Worm (Caenorhabditis elegans): Measurements from ENCODE around the gene Y53G8AR.9.

Y53G8AR.9 gene

DNA sequence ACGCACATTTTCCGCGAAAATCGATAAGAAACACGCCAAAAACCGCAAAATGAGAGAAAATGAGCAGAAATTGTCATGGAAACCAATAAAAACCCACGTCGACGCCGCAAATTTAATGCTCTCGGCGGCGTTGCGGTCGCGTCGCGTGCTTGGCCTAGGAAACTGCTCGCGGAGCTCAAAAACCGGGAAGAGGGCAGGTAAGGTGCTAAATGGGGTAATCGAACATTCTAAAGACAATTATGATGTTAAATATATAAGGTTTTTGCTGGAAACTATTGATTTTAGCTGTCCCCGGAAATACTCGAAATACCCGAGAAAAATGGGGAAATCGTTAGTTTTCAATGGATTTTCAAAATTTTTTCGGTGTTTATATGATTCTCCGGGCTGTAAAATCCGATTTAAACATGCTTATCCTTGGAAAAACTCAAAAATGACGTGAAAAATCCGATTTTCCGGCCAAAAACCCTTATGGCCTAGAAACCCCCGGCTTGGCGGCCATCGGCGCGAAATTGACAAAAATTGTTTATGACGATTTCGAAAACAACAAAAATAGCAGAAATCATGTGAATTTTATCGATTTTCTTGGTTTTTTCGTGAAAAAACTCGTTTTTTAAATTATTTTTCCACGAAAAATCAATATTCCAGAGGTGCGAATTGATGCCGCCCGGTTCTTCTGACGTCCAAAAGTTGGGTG, 1.4 kb upstream of the Y53G8AR.9 start, which contains the start of gene phf-15:
Gene phf-15, plus strand, starts transcription at position 537 of the 694 bp plus-strand sequence.
- TF ChIP-seq unc-62 (GFP tag; optimal IDR thresholded peaks at IDR 0.05): no peak

DNA sequence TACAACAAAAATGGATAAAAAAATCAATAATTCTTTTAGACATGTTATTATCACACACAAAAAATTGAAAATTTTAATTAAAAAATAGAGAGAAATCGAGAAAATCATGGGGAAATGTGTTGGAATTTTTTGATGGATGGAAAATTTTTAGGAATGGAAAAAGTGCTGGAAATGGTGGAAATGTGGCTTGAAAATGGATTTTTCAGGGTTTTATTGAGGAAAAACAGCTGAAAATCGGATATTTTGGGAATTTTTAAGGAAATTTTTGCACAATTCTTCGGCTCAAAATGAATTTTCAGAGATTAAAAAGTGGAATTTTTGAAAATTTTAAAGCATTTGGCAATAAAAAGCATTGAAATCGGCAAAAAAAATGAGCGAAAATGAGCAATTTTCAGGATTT, 3.2 kb downstream of the Y53G8AR.9 start:
- no peak for TF ChIP-seq unc-62 (GFP tag; optimal IDR thresholded peaks at IDR 0.05)

DNA sequence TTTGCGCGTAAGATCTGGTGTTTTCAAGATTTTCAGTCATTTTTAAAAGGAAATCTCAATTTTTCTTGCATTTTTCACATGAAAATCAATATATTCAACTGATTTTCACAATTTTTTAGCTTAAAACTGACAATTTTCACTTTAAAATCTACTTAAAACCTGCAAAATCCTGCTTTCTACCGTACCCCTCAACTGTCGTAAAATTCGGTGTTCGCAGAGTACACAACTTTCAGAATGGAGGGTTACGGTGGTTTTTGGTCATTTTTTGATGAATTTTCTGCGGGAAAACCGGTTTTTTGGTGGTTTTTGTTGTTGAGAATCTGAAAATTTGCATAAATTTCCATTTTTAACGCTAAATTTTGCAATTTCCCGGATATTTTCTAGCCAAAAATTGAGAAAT, 8.9 kb downstream of the Y53G8AR.9 start:
- TF ChIP-seq unc-62 (GFP tag; optimal IDR thresholded peaks at IDR 0.05): no peak

DNA sequence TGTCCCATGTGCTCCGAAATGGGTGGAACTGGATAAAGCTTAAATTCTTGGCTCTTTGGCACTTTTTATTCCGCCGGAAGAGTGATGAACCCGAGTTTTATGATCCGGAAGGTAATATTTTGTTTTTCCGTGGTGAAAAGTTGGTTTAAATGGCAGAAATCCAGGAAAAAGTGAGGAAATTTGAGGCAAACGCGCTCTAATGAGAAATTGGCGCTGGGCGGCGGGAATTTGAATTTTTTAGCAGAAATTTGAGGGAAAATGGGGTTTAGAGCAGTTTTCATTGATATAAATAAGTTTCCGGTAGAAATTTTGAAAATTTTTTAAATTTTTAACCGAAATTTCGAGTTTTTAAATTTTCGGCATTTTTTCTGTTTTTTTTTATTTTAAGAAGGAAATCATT, 9.4 kb downstream of the Y53G8AR.9 start:
- TF ChIP-seq unc-62 (GFP tag; optimal IDR thresholded peaks at IDR 0.05): no peak

DNA sequence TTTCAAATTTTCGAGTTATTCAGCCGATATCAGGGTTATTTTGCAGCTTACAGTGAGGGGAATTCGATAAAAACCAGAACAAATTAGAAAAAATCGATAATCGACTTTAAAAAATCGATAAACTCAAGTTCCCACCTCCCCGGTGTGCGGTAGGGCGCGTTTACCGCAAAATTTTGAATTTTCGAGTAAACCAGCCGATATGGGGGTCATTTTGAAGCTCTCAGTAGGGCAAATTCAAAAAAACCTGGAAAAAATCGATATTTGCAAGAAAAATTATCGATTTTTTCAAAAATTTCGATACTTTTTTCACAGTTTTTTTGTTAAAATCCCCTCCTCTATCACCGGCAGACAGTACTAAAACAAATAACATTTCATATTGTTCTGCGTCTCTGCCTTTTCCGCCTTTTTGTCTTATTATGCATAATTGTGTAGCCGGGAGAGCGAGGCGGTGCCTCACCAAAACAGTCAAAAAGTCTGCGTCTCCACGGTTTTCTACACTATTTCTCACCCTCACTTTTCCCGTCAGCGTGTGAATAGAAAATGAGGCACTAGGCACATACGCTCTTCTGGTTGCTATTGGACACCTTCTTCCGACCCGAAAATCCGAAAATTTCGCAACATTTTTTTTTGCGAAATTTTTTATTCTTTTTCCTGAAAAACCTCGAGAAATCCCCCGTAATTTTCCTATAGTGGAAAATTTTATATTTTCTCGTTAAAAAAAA, 10.0 kb downstream of the Y53G8AR.9 start, which contains the start of gene ral-1:
Gene ral-1, plus strand, starts transcription at position 435 of the 722 bp plus-strand sequence.
- no peak for TF ChIP-seq unc-62 (GFP tag; optimal IDR thresholded peaks at IDR 0.05)

DNA sequence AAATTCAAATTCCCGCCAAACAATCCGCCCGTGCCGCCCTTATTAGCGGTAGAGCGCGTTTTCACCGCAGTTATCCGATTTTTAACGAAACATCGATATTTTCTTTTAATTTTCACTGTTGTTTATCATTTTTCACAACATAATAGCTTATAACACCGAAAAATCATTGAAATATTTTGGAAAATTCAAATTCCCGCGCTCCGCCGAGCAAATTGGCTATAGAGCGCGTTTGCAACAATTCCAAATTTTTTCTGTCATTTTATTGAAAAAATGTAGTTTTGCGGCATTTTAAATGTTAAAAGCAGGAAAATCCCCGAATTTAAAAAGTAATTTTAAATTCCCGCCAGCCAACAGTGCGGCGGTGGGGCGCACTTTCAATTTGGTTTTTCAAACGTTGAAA, 11.3 kb downstream of the Y53G8AR.9 start:
- no peak for TF ChIP-seq unc-62 (GFP tag; optimal IDR thresholded peaks at IDR 0.05)

DNA sequence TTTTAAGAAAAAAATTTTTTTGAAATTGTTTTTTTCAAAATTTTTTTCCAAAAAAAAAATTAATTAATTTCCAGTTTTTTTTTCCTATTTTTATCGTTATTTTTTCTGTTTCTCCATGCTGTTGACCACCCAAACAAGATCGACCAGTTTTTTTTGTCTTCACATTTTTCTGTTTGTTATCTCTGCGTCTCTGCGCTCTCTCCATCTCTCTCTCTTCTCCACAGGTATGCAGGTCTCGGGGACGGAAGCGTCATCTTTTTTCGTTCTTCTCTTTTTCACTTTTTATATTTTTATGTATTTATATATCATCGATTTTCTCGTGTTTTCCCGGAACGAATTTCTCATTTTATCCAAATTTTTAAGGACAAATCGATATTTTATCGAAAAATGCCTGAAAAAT, 12.1 kb downstream of the Y53G8AR.9 start:
- no peak for TF ChIP-seq unc-62 (GFP tag; optimal IDR thresholded peaks at IDR 0.05)

DNA sequence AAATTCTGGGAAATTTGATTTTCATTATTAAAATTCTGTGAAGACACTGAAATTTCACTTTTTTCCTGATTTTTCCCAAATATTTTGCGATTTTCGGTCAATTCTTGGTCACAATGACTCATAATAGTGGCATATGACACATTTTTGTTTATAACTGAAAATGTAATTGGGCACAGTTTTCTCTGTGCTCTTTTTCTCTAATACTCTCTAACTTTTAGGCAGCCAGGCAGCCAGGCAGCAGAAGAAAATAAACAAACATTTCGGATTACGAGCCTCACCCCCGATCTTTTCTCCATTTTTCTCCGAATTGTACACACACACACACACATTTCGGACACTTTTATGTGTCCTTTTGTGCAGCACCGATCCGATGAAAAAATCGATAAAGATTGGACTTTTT, 13.7 kb downstream of the Y53G8AR.9 start:
- no peak for TF ChIP-seq unc-62 (GFP tag; optimal IDR thresholded peaks at IDR 0.05)

DNA sequence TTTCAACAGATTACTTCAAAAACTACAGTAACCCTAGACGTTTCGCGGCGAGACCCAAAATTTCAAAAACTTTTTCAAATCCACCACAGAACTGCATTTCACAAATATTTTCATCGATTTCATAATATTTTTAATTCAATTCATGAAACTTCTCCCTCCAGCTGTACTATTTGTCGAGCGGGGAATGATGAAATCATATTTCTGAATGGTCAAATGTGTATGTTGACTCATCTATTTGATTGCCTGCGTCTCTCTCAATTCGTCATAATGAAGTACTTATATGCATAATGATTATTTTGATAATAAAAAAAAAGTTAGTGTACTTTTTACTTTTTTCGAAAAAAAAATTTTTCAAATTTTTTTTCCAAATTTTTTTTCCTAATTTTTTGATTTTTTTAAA, 14.7 kb downstream of the Y53G8AR.9 start:
- TF ChIP-seq unc-62 (GFP tag; optimal IDR thresholded peaks at IDR 0.05): no peak

DNA sequence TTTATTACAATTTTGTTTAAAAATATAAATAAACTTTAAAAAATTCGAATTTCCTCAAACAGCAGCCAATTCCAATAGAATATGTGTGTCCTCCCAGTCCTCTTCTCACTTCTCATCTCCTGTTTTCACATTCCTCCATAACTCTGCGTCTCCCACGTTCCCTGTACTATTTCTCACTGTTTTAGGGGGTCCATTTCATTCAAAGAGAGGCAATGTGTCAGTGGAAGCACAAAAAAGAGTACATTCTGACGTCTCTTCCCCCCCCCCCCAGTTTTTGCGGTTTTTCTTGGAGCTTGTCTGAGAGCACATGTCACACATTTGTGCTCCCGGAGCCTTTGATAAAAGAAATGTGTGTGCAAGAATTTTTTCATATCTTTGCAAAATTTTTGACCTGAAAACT, 16.5 kb downstream of the Y53G8AR.9 start:
- no peak for TF ChIP-seq unc-62 (GFP tag; optimal IDR thresholded peaks at IDR 0.05)

DNA sequence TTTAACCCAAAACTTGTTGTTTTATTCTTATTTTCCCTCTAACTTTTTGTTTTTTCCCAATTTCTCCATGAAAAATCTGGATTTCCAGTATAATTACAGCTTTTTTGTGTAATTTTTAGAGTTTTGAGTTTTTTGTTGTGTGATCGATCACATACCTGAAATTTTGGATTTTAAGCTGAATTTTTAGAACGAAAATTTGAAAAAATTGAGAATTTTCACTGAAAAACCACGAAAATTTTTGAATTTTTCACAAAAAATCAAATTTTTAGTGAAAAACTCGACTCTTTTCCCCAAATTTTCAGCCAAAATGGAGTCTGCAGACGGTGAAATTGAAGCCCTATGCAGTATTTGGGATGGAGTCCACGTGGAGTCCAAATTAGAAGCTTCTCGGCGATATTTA, 23.9 kb downstream of the Y53G8AR.9 start, which contains the start of gene Y53G8AR.5:
Gene Y53G8AR.5, plus strand, starts transcription at position 301 of the 400 bp plus-strand sequence.
- TF ChIP-seq unc-62 (GFP tag; optimal IDR thresholded peaks at IDR 0.05): no peak

DNA sequence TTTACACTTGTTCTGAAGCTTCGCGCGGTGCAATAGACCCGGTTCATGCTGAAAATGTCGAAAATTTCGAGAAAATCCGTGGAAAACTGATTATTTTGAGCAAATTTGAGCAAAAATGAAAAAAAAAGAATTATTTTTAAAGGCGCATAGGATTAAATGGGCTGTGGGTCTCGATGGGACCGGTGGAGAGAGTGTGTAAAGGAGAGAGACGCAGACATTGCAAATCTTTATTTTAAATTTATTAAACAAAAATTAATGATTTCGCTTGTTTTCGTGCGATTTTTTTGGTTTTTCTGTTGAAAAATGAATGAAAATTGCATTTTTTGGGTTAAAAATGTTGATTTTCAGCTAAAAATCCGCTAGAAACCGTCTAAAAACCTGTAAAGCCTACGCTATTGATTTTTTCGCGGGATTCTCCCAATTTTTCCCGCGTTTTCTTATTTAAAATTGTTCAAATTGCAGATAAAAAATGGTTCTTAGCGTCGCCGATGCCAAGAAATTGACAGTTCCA, 26.7 kb downstream of the Y53G8AR.9 start, which contains the start of the genes Y53G8AR.8 and Y53G8AR.6:
Gene Y53G8AR.8, minus strand, starts transcription at position 48 of the 511 bp plus-strand sequence.
Gene Y53G8AR.6, plus strand, starts transcription at position 461 of the 511 bp plus-strand sequence.
- no peak for TF ChIP-seq unc-62 (GFP tag; optimal IDR thresholded peaks at IDR 0.05)

DNA sequence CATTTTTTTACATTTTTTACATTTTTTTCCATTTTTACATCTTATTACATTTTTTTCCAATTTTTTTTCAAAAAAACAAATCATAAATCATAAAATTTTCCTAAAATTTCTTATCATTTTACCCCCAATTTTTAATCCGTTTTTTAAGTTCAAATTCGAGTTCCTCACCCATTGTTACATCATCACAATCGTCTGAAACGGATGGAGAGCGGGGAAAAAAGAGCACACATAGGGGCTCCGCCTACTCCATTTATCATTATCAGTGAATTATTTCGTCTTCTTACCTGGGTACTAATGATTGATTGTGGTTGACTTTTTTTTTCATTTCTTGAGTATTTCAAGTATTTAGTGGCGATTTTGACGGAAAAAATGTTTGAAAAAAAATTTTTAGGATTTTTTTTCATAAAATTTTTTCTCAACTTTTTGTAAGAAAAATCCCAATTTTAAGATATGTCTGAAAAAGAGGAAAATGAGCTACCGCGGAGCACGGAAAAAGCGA, 39.1 kb downstream of the Y53G8AR.9 start, which contains the start of gene mfsd-8:
Gene mfsd-8, plus strand, starts transcription at position 449 of the 499 bp plus-strand sequence.
- TF ChIP-seq unc-62 (GFP tag; optimal IDR thresholded peaks at IDR 0.05): no peak

DNA sequence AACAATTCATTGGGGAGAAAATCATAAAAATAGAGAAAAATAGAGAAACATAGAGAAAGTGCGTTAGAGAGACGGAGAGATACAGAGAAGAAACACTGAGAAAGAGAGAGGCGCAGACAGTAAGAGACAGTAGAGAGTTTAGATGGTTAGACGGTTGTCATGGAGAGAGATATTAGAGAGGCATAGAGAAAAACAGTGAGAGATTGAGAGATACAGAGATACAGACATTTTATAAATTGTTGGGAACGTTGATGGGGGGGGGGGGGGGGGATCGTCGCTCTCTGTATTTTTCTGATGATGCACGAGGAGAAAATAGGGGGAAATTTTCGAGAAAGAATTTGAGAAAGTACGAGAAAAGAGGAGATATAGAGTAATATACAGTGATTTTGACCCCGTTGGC, 41.7 kb downstream of the Y53G8AR.9 start:
- TF ChIP-seq unc-62 (GFP tag; optimal IDR thresholded peaks at IDR 0.05): no peak

DNA sequence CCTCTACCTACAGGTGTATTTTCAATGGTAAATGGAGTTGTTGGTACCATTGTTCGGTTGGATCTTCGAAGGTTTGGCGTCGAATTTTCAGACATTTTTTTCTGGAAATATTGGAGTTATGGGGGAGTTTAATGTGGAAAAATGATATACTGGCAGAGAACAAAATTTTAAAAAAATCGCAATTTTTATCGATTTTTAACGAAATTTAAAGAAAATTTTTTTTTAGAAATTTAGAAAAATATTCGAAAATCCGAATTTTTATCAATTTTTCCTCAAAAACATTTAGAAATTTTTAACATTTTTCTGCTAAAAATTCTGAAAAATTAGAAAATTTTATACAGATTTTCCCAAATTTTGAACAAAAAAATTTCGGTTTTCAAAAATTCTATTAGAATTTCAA, 42.4 kb downstream of the Y53G8AR.9 start, which contains the start of gene Y53G8AM.8:
Gene Y53G8AM.8, minus strand, starts transcription at position 101 of the 400 bp plus-strand sequence.
- TF ChIP-seq unc-62 (GFP tag; optimal IDR thresholded peaks at IDR 0.05): no peak

DNA sequence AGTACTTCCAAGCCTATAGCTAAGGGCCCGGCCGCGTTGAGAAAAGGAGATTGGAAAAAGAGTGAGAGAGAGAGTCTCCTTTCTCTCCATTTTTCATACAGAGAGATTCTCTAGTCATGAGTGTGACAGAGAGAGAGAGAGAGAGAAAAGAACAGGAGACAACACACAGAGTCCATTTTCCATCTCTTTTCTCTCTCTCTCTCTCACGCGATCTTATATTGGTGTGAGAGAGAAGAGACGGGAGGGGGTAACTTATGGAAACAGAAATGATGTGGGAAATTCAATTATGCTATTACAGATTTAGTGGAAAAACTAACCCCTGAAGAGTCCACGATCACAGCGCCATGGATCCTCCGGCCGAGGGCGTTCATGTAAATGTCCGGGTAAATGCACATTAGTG, 47.9 kb downstream of the Y53G8AR.9 start:
- no peak for TF ChIP-seq unc-62 (GFP tag; optimal IDR thresholded peaks at IDR 0.05)
